Fruit fly (Drosophila melanogaster) whole organism, embryonic: ENCODE measurements around the gene CG14400.

Source experiments
- Adf1 ChIP-seq: fragments of 200-800 bp; sonication (Bioruptor generic); IDR thresholded peaks from 2 replicates; pipeline ENCODE4 v1.3.6; 2022; ENCODE audit warnings: missing biosample characterization, missing genetic modification characterization
- BtbVII ChIP-seq: fragments of 200-800 bp; sonication (Bioruptor generic); optimal IDR thresholded peaks from 3 replicates; lab custom pipeline; 2017; ENCODE audit warnings: missing biosample characterization, mild to moderate bottlenecking, missing genetic modification characterization
- CG14667 ChIP-seq: fragments of 200-800 bp; sonication (Bioruptor generic); IDR thresholded peaks from 2 replicates; pipeline ENCODE4 v1.3.6; 2022; ENCODE audit warnings: missing biosample characterization, missing genetic modification characterization
- CG15269 ChIP-seq: fragments of 200-800 bp; sonication (Bioruptor generic); optimal IDR thresholded peaks from 2 replicates; lab custom pipeline; 2018; ENCODE audit warnings: missing biosample characterization, mild to moderate bottlenecking, missing genetic modification characterization, moderate library complexity
- CG15514 ChIP-seq: fragments of 200-800 bp; sonication (Bioruptor generic); optimal IDR thresholded peaks from 3 replicates; lab custom pipeline; 2017; ENCODE audit warnings: missing biosample characterization, missing genetic modification characterization, mild to moderate bottlenecking, moderate library complexity, missing genetic modification reagents
- CG16815 ChIP-seq: fragments of 200-800 bp; sonication (Bioruptor generic); optimal IDR thresholded peaks from 3 replicates; lab custom pipeline; 2017; ENCODE audit warnings: missing biosample characterization, mild to moderate bottlenecking, missing genetic modification characterization
- CG2875 ChIP-seq: fragments of 200-800 bp; sonication (Bioruptor generic); optimal IDR thresholded peaks from 2 replicates; lab custom pipeline; 2017; ENCODE audit warnings: missing biosample characterization, mild to moderate bottlenecking, missing genetic modification characterization, missing genetic modification reagents
- CG3163 ChIP-seq: fragments of 200-800 bp; sonication (Bioruptor generic); optimal IDR thresholded peaks from 3 replicates; lab custom pipeline; 2016; ENCODE audit warnings: missing biosample characterization, missing genetic modification characterization
- CG34376 ChIP-seq: fragments of 200-800 bp; sonication (Bioruptor generic); optimal IDR thresholded peaks from 2 replicates; lab custom pipeline; 2018; ENCODE audit warnings: missing biosample characterization, mild to moderate bottlenecking, missing genetic modification characterization
- CG5953 ChIP-seq: fragments of 200-800 bp; sonication (Bioruptor generic); IDR thresholded peaks from 2 replicates; pipeline ENCODE4 v1.3.6; 2022; ENCODE audit warnings: missing biosample characterization, missing genetic modification characterization
- CG6854 ChIP-seq: fragments of 200-800 bp; sonication (Bioruptor generic); optimal IDR thresholded peaks from 3 replicates; lab custom pipeline; 2017; ENCODE audit warnings: missing biosample characterization, mild to moderate bottlenecking, missing genetic modification characterization
- CG7963 ChIP-seq: fragments of 200-800 bp; sonication (Bioruptor generic); IDR thresholded peaks from 3 replicates; pipeline ENCODE4 v1.3.6; 2022; ENCODE audit warnings: missing biosample characterization, missing genetic modification characterization; ENCODE audit not compliant: partially characterized antibody
- CG8290 ChIP-seq, 3 experiments: fragments of 200-800 bp; sonication (Bioruptor generic); optimal IDR thresholded peaks; 2 replicates each; lab custom pipeline; 2016 to 2019; ENCODE audit warnings: missing biosample characterization in 3 of 3, missing genetic modification characterization in 3 of 3, mild to moderate bottlenecking in 2 of 3, moderate library complexity in 1 of 3
- CG9215 ChIP-seq: fragments of 200-800 bp; sonication (Bioruptor generic); IDR thresholded peaks from 2 replicates; pipeline ENCODE4 v1.3.6; 2022; ENCODE audit warnings: missing biosample characterization, missing genetic modification characterization
- CTCF ChIP-seq: fragments of 200-800 bp; sonication (Bioruptor generic); optimal IDR thresholded peaks from 2 replicates; lab custom pipeline; 2017; ENCODE audit warnings: missing biosample characterization, mild to moderate bottlenecking, missing genetic modification characterization, moderate library complexity
- Chrac-16 ChIP-seq: fragments of 200-800 bp; sonication (Bioruptor generic); optimal IDR thresholded peaks from 3 replicates; lab custom pipeline; 2016; ENCODE audit warnings: missing biosample characterization, missing genetic modification characterization
- CoRest ChIP-seq: fragments of 200-800 bp; sonication (Bioruptor generic); optimal IDR thresholded peaks from 3 replicates; lab custom pipeline; 2018; ENCODE audit warnings: missing biosample characterization, mild to moderate bottlenecking, missing genetic modification characterization, moderate library complexity
- D ChIP-seq, 2 experiments: fragments of 200-800 bp in 1 of 2; fragments of >200 bp in 1 of 2; sonication (Bioruptor generic) in 1 of 2; optimal IDR thresholded peaks; 2 replicates in 1 of 2; 3 replicates in 1 of 2; lab custom pipeline; 2017; ENCODE audit warnings: mild to moderate bottlenecking in 1 of 2, missing biosample characterization in 1 of 2, missing genetic modification characterization in 1 of 2, missing genetic modification reagents in 1 of 2
- Dbx ChIP-seq: fragments of 200-800 bp; sonication (Bioruptor generic); IDR thresholded peaks from 3 replicates; pipeline ENCODE4 v1.3.6; 2022; ENCODE audit warnings: missing biosample characterization, missing genetic modification characterization
- ERR ChIP-seq: fragments of 200-800 bp; sonication (Bioruptor generic); optimal IDR thresholded peaks from 2 replicates; lab custom pipeline; 2016; ENCODE audit warnings: missing biosample characterization, missing genetic modification characterization
- H2.0 ChIP-seq: fragments of 200-800 bp; sonication (Bioruptor generic); IDR thresholded peaks from 2 replicates; pipeline ENCODE4 v1.3.6; 2022; ENCODE audit warnings: missing biosample characterization, missing genetic modification characterization
- HLH3B ChIP-seq: fragments of 200-800 bp; sonication (Bioruptor generic); IDR thresholded peaks from 2 replicates; pipeline ENCODE4 v1.3.6; 2022; ENCODE audit warnings: missing biosample characterization, missing genetic modification characterization
- HLH4C ChIP-seq: fragments of 200-800 bp; sonication (Bioruptor generic); IDR thresholded peaks from 3 replicates; pipeline ENCODE4 v1.3.6; 2022; ENCODE audit warnings: missing biosample characterization, missing genetic modification characterization; ENCODE audit not compliant: partially characterized antibody
- HmgD ChIP-seq: fragments of 200-800 bp; sonication (Bioruptor generic); optimal IDR thresholded peaks from 3 replicates; lab custom pipeline; 2016; ENCODE audit warnings: missing biosample characterization, missing genetic modification characterization
- Hr51 ChIP-seq, 2 experiments: fragments of 200-800 bp; sonication (Bioruptor generic); optimal IDR thresholded peaks; 2 replicates in 1 of 2; 3 replicates in 1 of 2; lab custom pipeline; 2016 to 2018; ENCODE audit warnings: missing biosample characterization in 2 of 2, missing genetic modification characterization in 2 of 2, mild to moderate bottlenecking in 1 of 2, moderate library complexity in 1 of 2
- Jarid2 ChIP-seq: fragments of 200-800 bp; sonication (Bioruptor generic); optimal IDR thresholded peaks from 3 replicates; lab custom pipeline; 2017; ENCODE audit warnings: mild to moderate bottlenecking, missing biosample characterization, missing genetic modification reagents, missing genetic modification characterization
- Mad ChIP-seq: fragments of 200-800 bp; sonication (Bioruptor generic); optimal IDR thresholded peaks from 2 replicates; lab custom pipeline; 2016; ENCODE audit warnings: missing biosample characterization, missing genetic modification characterization
- Sox102F ChIP-seq: fragments of 200-800 bp; sonication (Bioruptor generic); optimal IDR thresholded peaks from 2 replicates; lab custom pipeline; 2018; ENCODE audit warnings: missing biosample characterization, mild to moderate bottlenecking, missing genetic modification characterization, moderate library complexity
- Usf ChIP-seq: fragments of 200-800 bp; sonication (Bioruptor generic); optimal IDR thresholded peaks from 2 replicates; lab custom pipeline; 2017; ENCODE audit warnings: missing genotype, missing biosample characterization, missing genetic modification characterization
- Vsx1 ChIP-seq: fragments of 200-800 bp; sonication (Bioruptor generic); optimal IDR thresholded peaks from 2 replicates; lab custom pipeline; 2017; ENCODE audit warnings: missing biosample characterization, mild to moderate bottlenecking, missing genetic modification characterization, missing genetic modification reagents
- amos ChIP-seq: fragments of 200-800 bp; sonication (Bioruptor generic); IDR thresholded peaks from 2 replicates; pipeline ENCODE4 v1.3.6; 2022; ENCODE audit warnings: missing biosample characterization, missing genetic modification characterization; ENCODE audit not compliant: partially characterized antibody
- ase ChIP-seq: fragments of 200-800 bp; sonication (Bioruptor generic); IDR thresholded peaks from 3 replicates; pipeline ENCODE4 v1.3.6; 2022; ENCODE audit warnings: missing biosample characterization, missing genetic modification characterization
- ci ChIP-seq: fragments of 200-800 bp; sonication (Bioruptor generic); IDR thresholded peaks from 3 replicates; pipeline ENCODE4 v1.3.6; 2022; ENCODE audit warnings: missing biosample characterization, missing genetic modification characterization
- crc ChIP-seq: fragments of 200-800 bp; sonication (Bioruptor generic); optimal IDR thresholded peaks from 2 replicates; lab custom pipeline; 2016; ENCODE audit warnings: missing biosample characterization, missing genetic modification characterization
- disco-r ChIP-seq: fragments of 200-800 bp; sonication (Bioruptor generic); optimal IDR thresholded peaks from 2 replicates; lab custom pipeline; 2016; ENCODE audit warnings: missing biosample characterization, missing genetic modification characterization
- eve ChIP-seq, 2 experiments: fragments of >200 bp; optimal IDR thresholded peaks; 2 replicates each; lab custom pipeline; 2017; ENCODE audit warnings: missing biosample characterization in 2 of 2, missing genetic modification characterization in 2 of 2
- ind ChIP-seq: fragments of 200-800 bp; sonication (Bioruptor generic); optimal IDR thresholded peaks from 3 replicates; lab custom pipeline; 2016; ENCODE audit warnings: missing biosample characterization, missing genetic modification characterization
- jigr1 ChIP-seq: fragments of 200-800 bp; sonication (Bioruptor generic); IDR thresholded peaks from 3 replicates; pipeline ENCODE4 v1.3.6; 2022; ENCODE audit warnings: missing biosample characterization, missing genetic modification characterization
- jing ChIP-seq: fragments of 200-800 bp; sonication (Bioruptor generic); optimal IDR thresholded peaks from 2 replicates; lab custom pipeline; 2018; ENCODE audit warnings: missing biosample characterization, mild to moderate bottlenecking, missing genetic modification characterization
- nau ChIP-seq: fragments of 200-800 bp; sonication (Bioruptor generic); optimal IDR thresholded peaks from 3 replicates; lab custom pipeline; 2017; ENCODE audit warnings: missing biosample characterization, mild to moderate bottlenecking, missing genetic modification characterization, missing genetic modification reagents
- sd ChIP-seq: fragments of 200-800 bp; sonication (Bioruptor generic); optimal IDR thresholded peaks from 3 replicates; lab custom pipeline; 2018; ENCODE audit warnings: missing biosample characterization, mild to moderate bottlenecking, missing genetic modification characterization, moderate library complexity
- slbo ChIP-seq: fragments of 200-800 bp; sonication (Bioruptor generic); IDR thresholded peaks from 2 replicates; pipeline ENCODE4 v1.3.6; 2022; ENCODE audit warnings: missing biosample characterization, missing genetic modification characterization
- stc ChIP-seq: fragments of 200-800 bp; sonication (Bioruptor generic); IDR thresholded peaks from 2 replicates; pipeline ENCODE4 v1.3.6; 2022; ENCODE audit warnings: missing biosample characterization, missing genetic modification characterization
- tna ChIP-seq: fragments of 200-800 bp; sonication (Bioruptor generic); IDR thresholded peaks from 2 replicates; pipeline ENCODE4 v1.3.6; 2022; ENCODE audit warnings: missing biosample characterization, missing genetic modification characterization; ENCODE audit not compliant: partially characterized antibody
- vvl ChIP-seq: fragments of 200-800 bp; sonication (Bioruptor generic); IDR thresholded peaks from 2 replicates; pipeline ENCODE4 v1.3.6; 2022; ENCODE audit warnings: missing biosample characterization, missing genetic modification characterization
- z ChIP-seq: fragments of 200-800 bp; sonication (Bioruptor generic); IDR thresholded peaks from 3 replicates; pipeline ENCODE4 v1.3.6; 2022; ENCODE audit warnings: missing biosample characterization, missing genetic modification characterization
- zen ChIP-seq: fragments of 200-800 bp; sonication (Bioruptor generic); optimal IDR thresholded peaks from 3 replicates; lab custom pipeline; 2018; ENCODE audit warnings: missing biosample characterization, mild to moderate bottlenecking, missing genetic modification characterization, moderate library complexity

The CG14400 gene

DNA sequence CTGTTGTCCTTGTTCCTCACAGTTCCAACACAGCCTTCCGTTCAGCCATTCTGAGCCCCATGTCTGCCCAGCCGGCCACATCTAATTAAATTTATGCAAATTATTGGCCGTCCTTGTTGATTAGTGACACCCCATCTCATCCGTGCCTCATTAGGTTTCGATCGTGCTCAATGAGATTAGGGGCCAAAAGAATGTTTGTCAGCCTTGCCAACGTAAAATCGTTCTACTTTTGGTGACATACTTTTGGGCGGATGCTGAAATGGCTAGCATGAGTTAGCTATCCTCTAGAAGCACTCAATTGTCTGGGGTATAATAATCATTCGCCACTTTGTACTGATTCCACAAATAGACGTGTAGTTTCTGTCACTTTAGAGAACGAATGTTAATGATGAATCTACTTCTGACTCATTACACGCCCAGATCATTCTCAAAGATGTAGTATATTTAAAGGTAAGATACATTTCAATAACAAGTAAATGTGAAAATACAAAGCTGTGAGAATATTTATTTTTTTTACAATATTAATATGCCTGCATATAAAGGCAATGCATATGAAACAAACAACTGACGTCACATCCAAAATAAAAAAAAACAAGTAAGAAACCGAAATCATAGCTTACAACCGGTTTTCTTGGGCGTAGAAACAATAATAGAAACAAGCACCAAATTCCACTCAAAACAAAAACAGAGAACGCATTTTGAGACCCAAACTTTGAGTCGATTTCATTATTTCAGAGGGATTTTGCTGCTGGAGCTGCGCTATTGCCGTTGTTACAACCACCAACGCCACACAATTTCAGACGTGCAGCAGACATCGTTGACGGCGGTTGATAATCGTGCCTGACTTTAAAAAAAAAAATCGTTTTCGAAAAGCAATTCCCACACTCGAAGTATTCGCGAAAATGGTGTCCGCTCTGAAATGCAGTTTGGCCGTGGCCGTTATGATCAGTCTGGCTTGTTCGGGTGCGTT, 965 bp upstream of the CG14400 start, which contains the start of gene bero (continued):
- peak; percentile 41; the same call in 1 of the 2 replicates for TF ChIP-seq tna (GFP tag; lab: Robert Waterston, UW)
- 0 out of 3 replicates have a peak, but pooled peaks have one; percentile 18 for TF ChIP-seq HLH4C
- no peak for TF ChIP-seq CG14667
- TF ChIP-seq CG15514 (GFP tag; lab: Kevin White, UChicago), result no peak
- TF ChIP-seq nau (GFP tag; lab: Kevin White, UChicago), result no peak
- no peak for TF ChIP-seq ase (GFP tag; lab: Robert Waterston, UW)
- TF ChIP-seq Adf1 (GFP tag; lab: Robert Waterston, UW), result 0 out of 2 replicates have a peak, but pooled peaks have one; percentile 14
- peak; percentile 13 for TF ChIP-seq CTCF (GFP tag; lab: Kevin White, UChicago)
- no peak for TF ChIP-seq ind (GFP tag; lab: Kevin White, UChicago)
- peak; percentile 41; the same call in 1 of the 2 replicates for TF ChIP-seq amos (GFP tag; lab: Robert Waterston, UW)
- peak; percentile 79 for TF ChIP-seq CG9215 (GFP tag; lab: Robert Waterston, UW)
- no peak for TF ChIP-seq D (optimal IDR thresholded peaks at IDR 0.05; lab: Kevin White, UChicago)
- TF ChIP-seq D (GFP tag; optimal IDR thresholded peaks at IDR 0.05; lab: Kevin White, UChicago), result no peak
- TF ChIP-seq z (GFP tag; lab: Robert Waterston, UW), result peak; percentile 95
- TF ChIP-seq zen (tag; lab: Kevin White, UChicago), result peak; percentile 44
- no peak for TF ChIP-seq CG5953 (GFP tag; lab: Robert Waterston, UW)
- TF ChIP-seq jigr1 (GFP tag; lab: Robert Waterston, UW), result no peak
- no peak for TF ChIP-seq HLH3B (GFP tag; lab: Robert Waterston, UW)
- no peak for TF ChIP-seq jing
- no peak for TF ChIP-seq CG3163 (GFP tag; lab: Kevin White, UChicago)
- peak; percentile 34; the same call in 1 of the 2 replicates for TF ChIP-seq stc (GFP tag; lab: Robert Waterston, UW)
- peak; percentile 36; the same call in 1 of the 2 replicates for TF ChIP-seq slbo (GFP tag; lab: Robert Waterston, UW)
- no peak for TF ChIP-seq crc
- peak; percentile 44 for TF ChIP-seq BtbVII (GFP tag; lab: Kevin White, UChicago)
- no peak for TF ChIP-seq Dbx (GFP tag; lab: Robert Waterston, UW)
- TF ChIP-seq CG15269 (tag; lab: Kevin White, UChicago), result peak; percentile 3
- no peak for TF ChIP-seq Vsx1 (GFP tag; lab: Kevin White, UChicago)
- no peak for TF ChIP-seq Chrac-16 (GFP tag; lab: Kevin White, UChicago)
- no peak for TF ChIP-seq HmgD
- 0 out of 3 replicates have a peak, but pooled peaks have one; percentile 46 for TF ChIP-seq CG7963
- TF ChIP-seq Usf (GFP tag; lab: Kevin White, UChicago), result no peak
- no peak for TF ChIP-seq disco-r (GFP tag; lab: Kevin White, UChicago)
- TF ChIP-seq Sox102F (GFP tag; lab: Kevin White, UChicago), result no peak
- TF ChIP-seq ci (GFP tag; lab: Robert Waterston, UW), result peak; percentile 60; the same call in 2 of the 3 replicates
- TF ChIP-seq H2.0, result 0 out of 2 replicates have a peak, but pooled peaks have one; percentile 7
- TF ChIP-seq eve (GFP tag; optimal IDR thresholded peaks at IDR 0.05; lab: Kevin White, UChicago), result peak in 1 of 2 experiments; percentile 76
- peak; percentile 72 for TF ChIP-seq sd (tag; lab: Kevin White, UChicago)
- no peak for TF ChIP-seq CG6854 (GFP tag; lab: Kevin White, UChicago)
- no peak for TF ChIP-seq ERR (GFP tag; lab: Kevin White, UChicago)
- TF ChIP-seq Mad (GFP tag; lab: Kevin White, UChicago), result no peak
- no peak for TF ChIP-seq CG2875 (GFP tag; lab: Kevin White, UChicago)
- TF ChIP-seq CG8290 (GFP tag; optimal IDR thresholded peaks at IDR 0.05; lab: Kevin White, UChicago), result no peak
- TF ChIP-seq CG8290 (tag; optimal IDR thresholded peaks at IDR 0.05; lab: Kevin White, UChicago), result peak in 1 of 2 experiments; percentile 63
- TF ChIP-seq CG34376, result peak; percentile 21
- no peak for TF ChIP-seq CG16815 (GFP tag; lab: Kevin White, UChicago)
- TF ChIP-seq CoRest (tag; lab: Kevin White, UChicago), result no peak
- peak in 1 of 2 experiments; percentile 13 for TF ChIP-seq Hr51 (GFP tag; optimal IDR thresholded peaks at IDR 0.05; lab: Kevin White, UChicago)
- TF ChIP-seq vvl (GFP tag; lab: Robert Waterston, UW), result peak; percentile 58; the same call in 1 of the 2 replicates
- TF ChIP-seq Jarid2 (GFP tag; lab: Kevin White, UChicago), result peak; percentile 69
